Worm (Caenorhabditis elegans) whole organism, mixed stage, embryonic: ENCODE results near the gene cfap-36.

Source experiments
- blmp-1 ChIP-seq: fragments of 150-350 bp; optimal IDR thresholded peaks from 2 replicates; lab custom pipeline; 2014; ENCODE audit warnings: missing biosample characterization, missing genetic modification characterization
- ceh-43 ChIP-seq: fragments of 200-800 bp; sonication (Bioruptor generic); optimal IDR thresholded peaks from 2 replicates; lab custom pipeline; 2018; ENCODE audit warnings: mild to moderate bottlenecking, missing genetic modification characterization, moderate library complexity, missing compliant biosample characterization
- ces-1 ChIP-seq: fragments of 150-350 bp; optimal IDR thresholded peaks from 2 replicates; lab custom pipeline; 2014; ENCODE audit warnings: missing biosample characterization, missing genetic modification reagents, missing genetic modification characterization
- elt-3 ChIP-seq: fragments of 150-350 bp; optimal IDR thresholded peaks from 2 replicates; lab custom pipeline; 2014; ENCODE audit warnings: missing biosample characterization, missing genetic modification characterization
- nhr-12 ChIP-seq: fragments of 150-350 bp; optimal IDR thresholded peaks from 2 replicates; lab custom pipeline; 2014; ENCODE audit warnings: missing biosample characterization, missing genetic modification characterization
- ztf-11 ChIP-seq: fragments of 150-350 bp; optimal IDR thresholded peaks from 2 replicates; lab custom pipeline; 2014; ENCODE audit warnings: missing biosample characterization, missing genetic modification characterization

DNA sequence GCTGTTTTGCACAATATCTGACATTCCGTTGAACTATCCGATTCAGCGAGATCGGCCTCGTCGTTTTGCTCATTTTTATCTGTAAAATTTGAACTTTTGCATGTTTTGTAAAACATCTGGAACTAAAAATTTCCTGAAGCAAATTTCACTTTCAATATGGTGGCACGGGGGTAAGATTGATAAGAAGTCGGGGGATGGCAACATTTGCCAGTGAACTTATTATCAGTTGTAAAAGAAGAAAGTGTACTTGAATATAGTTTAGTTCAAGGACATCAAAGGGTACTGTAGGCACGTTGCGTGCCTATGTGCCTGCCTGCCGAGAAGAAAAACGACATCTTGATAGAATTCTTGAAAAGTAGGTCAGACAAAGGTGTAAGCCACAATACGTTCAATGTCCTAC is 20.7 kb downstream of the cfap-36 start, which contains the start of gene W03F9.4:
- TF ChIP-seq elt-3 (tag; lab: Kevin White, UChicago) (no peak), ztf-11 (tag; lab: Kevin White, UChicago) (no peak), ceh-43 (GFP tag; lab: Kevin White, UChicago) (no peak), nhr-12 (tag; lab: Kevin White, UChicago) (no peak), blmp-1 (tag; lab: Kevin White, UChicago) (no peak), ces-1 (GFP tag; lab: Kevin White, UChicago) (no peak)
